Fruit fly (Drosophila melanogaster): ENCODE results near the gene CG11905.
"Not testable (repeated sequence)": the region's sequence is repeated elsewhere in the genome, so short reads cannot be mapped to it uniquely, and the experiment has no call there.

CG11905 gene

dm6 chr3L:16955219-16956002 is 20.1 kb upstream of the CG11905 start:
- no peak for TF ChIP-seq CG10348 (GFP tag; IDR thresholded peaks at IDR 0.05)
- TF ChIP-seq CG34367 (tag; optimal IDR thresholded peaks at IDR 0.05): no peak
- TF ChIP-seq Snoo (tag; optimal IDR thresholded peaks at IDR 0.05): no peak

DNA sequence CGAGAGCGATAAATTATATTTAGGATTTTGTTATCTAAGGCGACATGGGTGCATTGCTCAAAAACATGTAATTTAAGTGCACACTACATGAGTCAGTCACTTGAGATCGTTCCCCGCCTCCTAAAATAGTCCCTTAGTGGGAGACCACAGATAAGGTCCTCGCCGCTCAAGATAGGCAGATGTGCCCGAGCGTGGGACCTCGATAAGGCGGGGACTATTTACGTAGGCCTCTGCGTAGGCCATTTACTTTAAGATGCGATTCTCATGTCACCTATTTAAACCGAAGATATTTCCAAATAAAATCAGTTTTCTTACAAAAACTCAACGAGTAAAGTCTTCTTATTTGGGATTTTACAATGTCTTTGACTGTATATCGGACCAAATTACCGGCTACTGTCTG is 19.2 kb upstream of the CG11905 start, which contains the start of gene Ogdh:
TSS of gene Ogdh (plus strand) at position 301 of the 400 bp plus-strand sequence.
- not testable (repeated sequence) for TF ChIP-seq Pif1A (GFP tag; optimal IDR thresholded peaks at IDR 0.05); CG4496 (GFP tag; IDR thresholded peaks at IDR 0.05); Pif1B (GFP tag; optimal IDR thresholded peaks at IDR 0.05)

DNA sequence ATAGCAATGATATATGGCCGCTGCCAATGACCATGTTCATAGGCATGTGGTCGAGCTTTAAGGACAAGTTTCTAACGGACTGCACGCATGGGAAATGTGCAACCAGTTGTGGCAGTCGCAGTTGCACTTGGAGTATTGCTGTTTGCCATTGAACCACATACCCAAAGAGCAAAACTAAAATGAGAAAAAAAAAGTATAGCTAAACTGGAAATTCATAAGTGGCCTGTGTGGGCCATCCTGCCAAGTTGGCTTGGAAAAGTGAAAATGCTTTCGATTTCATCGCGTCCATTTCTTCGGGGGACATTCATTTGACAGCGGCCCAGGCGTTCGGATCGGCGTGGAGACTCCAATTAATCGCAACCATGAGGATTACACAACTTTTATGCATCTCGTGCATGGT is 8.7 kb upstream of the CG11905 start, which contains the start of gene Obp73a:
TSS of gene Obp73a (plus strand) at position 301 of the 400 bp plus-strand sequence.
- TF ChIP-seq rn (GFP tag; IDR thresholded peaks at IDR 0.05) (no peak), EcR (GFP tag; optimal IDR thresholded peaks at IDR 0.05) (no peak), Ets98B (GFP tag; IDR thresholded peaks at IDR 0.05) (peak; percentile 10; the same call in 1 of the 2 replicates), gl (tag; optimal IDR thresholded peaks at IDR 0.05) (no peak), CG8301 (tag; optimal IDR thresholded peaks at IDR 0.05) (peak; percentile 31), fd96Ca (GFP tag; IDR thresholded peaks at IDR 0.05) (no peak), CG34367 (tag; optimal IDR thresholded peaks at IDR 0.05) (no peak), CG32121 (GFP tag; IDR thresholded peaks at IDR 0.05) (no peak), CG12605 (GFP tag; IDR thresholded peaks at IDR 0.05) (no peak), CG13204 (GFP tag; optimal IDR thresholded peaks at IDR 0.05) (no peak), CG17806 (tag; optimal IDR thresholded peaks at IDR 0.05) (no peak), CG8159 (tag; optimal IDR thresholded peaks at IDR 0.05) (no peak), Pif1B (GFP tag; optimal IDR thresholded peaks at IDR 0.05) (no peak), CG9948 (tag; optimal IDR thresholded peaks at IDR 0.05) (no peak), Snoo (tag; optimal IDR thresholded peaks at IDR 0.05) (no peak), CG4496 (GFP tag; IDR thresholded peaks at IDR 0.05) (no peak), CG15710 (tag; optimal IDR thresholded peaks at IDR 0.05) (no peak), CG10348 (GFP tag; IDR thresholded peaks at IDR 0.05) (no peak), D1 (tag; optimal IDR thresholded peaks at IDR 0.05) (no peak), Pif1A (GFP tag; optimal IDR thresholded peaks at IDR 0.05) (no peak), CG14655 (GFP tag; optimal IDR thresholded peaks at IDR 0.05) (peak; percentile 46)

dm6 chr3L:16941319-16941718 is 6.0 kb upstream of the CG11905 start:
- peak; percentile 31 for TF ChIP-seq CG8301 (tag; optimal IDR thresholded peaks at IDR 0.05)
- no peak for TF ChIP-seq rn (GFP tag; IDR thresholded peaks at IDR 0.05)
- TF ChIP-seq CG13204 (GFP tag; optimal IDR thresholded peaks at IDR 0.05): peak; percentile 73
- TF ChIP-seq CG9948 (tag; optimal IDR thresholded peaks at IDR 0.05): peak; percentile 23
- TF ChIP-seq Snoo (tag; optimal IDR thresholded peaks at IDR 0.05): no peak
- TF ChIP-seq Ets98B (GFP tag; IDR thresholded peaks at IDR 0.05): no peak
- no peak for TF ChIP-seq CG32121 (GFP tag; IDR thresholded peaks at IDR 0.05)
- TF ChIP-seq CG14655 (GFP tag; optimal IDR thresholded peaks at IDR 0.05): peak; percentile 58
- no peak for TF ChIP-seq fd96Ca (GFP tag; IDR thresholded peaks at IDR 0.05)
- no peak for TF ChIP-seq D1 (tag; optimal IDR thresholded peaks at IDR 0.05)
- peak; percentile 49 for TF ChIP-seq CG34367 (tag; optimal IDR thresholded peaks at IDR 0.05)
- no peak for TF ChIP-seq CG12605 (GFP tag; IDR thresholded peaks at IDR 0.05)
- no peak for TF ChIP-seq CG10348 (GFP tag; IDR thresholded peaks at IDR 0.05)
- no peak for TF ChIP-seq EcR (GFP tag; optimal IDR thresholded peaks at IDR 0.05)
- TF ChIP-seq CG4496 (GFP tag; IDR thresholded peaks at IDR 0.05): no peak
- peak; percentile 45 for TF ChIP-seq CG8159 (tag; optimal IDR thresholded peaks at IDR 0.05)
- TF ChIP-seq CG17806 (tag; optimal IDR thresholded peaks at IDR 0.05): peak; percentile 45
- TF ChIP-seq Pif1B (GFP tag; optimal IDR thresholded peaks at IDR 0.05): peak; percentile 32
- TF ChIP-seq gl (tag; optimal IDR thresholded peaks at IDR 0.05): peak; percentile 12
- TF ChIP-seq Pif1A (GFP tag; optimal IDR thresholded peaks at IDR 0.05): peak; percentile 58
- TF ChIP-seq CG15710 (tag; optimal IDR thresholded peaks at IDR 0.05): peak; percentile 63

DNA sequence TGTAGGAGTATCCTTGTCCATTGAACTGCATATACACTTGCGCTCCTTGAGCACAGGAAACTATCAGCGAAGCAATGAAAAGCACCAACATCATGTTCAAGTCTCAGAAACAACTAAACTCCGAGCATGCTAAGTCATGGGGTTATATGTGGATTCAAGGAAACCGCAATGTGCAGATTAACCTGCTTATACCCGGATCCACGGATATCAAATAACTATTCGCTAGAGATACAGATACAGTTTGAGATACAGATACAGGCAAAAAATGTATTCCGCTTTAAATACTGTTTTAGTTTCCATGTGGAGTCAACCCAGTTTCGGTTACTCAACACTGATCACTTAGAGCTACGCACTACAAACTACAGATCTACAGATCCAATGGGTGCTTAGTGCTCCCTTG is 3.5 kb upstream of the CG11905 start, which contains the start of gene CG13022:
TSS of gene CG13022 (minus strand) at position 101 of the 400 bp plus-strand sequence.
- TF ChIP-seq Pif1A (GFP tag; optimal IDR thresholded peaks at IDR 0.05): no peak

DNA sequence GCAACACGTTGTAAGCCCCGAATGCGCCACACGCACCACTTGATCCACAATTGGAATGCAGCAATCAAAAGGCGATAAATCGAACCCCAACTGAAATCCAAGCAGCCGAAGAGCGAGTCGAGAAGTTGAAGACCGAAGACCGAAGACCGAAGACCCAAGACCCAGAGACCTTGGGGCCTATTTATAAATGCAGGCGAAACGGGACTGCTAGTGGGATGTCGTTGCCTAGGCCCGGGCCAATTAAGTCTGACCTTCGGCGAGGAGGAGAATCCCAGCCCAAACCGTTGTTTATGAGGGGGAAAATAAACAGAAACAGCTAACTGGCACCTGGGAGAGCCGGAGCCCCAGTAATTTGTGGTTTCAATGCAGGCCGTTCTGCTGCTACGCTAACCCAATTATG is 1.4 kb upstream of the CG11905 start:
- TF ChIP-seq EcR (GFP tag; optimal IDR thresholded peaks at IDR 0.05) (peak; percentile 93), CG9948 (tag; optimal IDR thresholded peaks at IDR 0.05) (no peak)

- TF ChIP-seq CG12605 (GFP tag; IDR thresholded peaks at IDR 0.05) (no peak), CG4496 (GFP tag; IDR thresholded peaks at IDR 0.05) (peak; percentile 59; the same call in 1 of the 3 replicates)
Observed at dm6 chr3L:16930522-16930921, 4.8 kb downstream of the CG11905 start.
